Comparison of ENCODE assay signal across 1 fruit fly cellular context in the genomic region with DNA sequence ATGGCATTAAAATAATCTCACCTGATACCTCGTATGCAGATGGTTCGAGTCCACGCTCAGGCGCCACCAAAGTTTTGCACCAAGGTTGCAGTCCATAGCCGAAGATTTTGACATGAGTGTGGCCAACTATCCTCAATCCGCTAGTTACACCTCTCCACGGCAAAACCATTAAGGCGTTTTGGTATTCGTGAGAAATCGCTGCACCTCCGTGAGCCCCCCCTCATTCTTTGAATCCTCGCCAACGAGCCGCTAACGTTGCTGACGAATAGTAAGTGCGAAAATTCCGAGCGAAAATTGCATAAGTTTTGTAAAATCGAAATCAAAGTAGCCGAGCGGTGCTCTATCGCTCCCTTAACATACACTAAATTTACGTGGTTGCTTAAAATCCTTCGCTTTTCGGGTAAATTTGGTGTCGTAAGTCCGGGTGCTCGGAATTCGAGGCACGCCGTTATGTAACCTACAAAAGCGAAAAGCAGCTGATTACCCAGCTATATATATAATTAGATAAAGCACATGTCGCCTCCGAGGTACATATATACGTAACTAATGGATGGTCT.
TF ChIP-seq lines count a peak whose summit lies in the region.

A gene (plus strand): TSS at position 217 of the 557 bp plus-strand sequence.

TF ChIP-seq in whole organism, embryonic, 481 proteins besides CTCF, POLR2A, EP300 and RAD21 (continued from another document and continues in another):
- TF ChIP-seq bab2 (GFP tag; optimal IDR thresholded peaks at IDR 0.05; lab: Kevin White, UChicago) (peak; percentile 8), sim (GFP tag; IDR thresholded peaks at IDR 0.05; lab: Robert Waterston, UW) (no peak), ERR (GFP tag; optimal IDR thresholded peaks at IDR 0.05; lab: Kevin White, UChicago) (peak; percentile 33), CG2120 (GFP tag; optimal IDR thresholded peaks at IDR 0.05; lab: Kevin White, UChicago) (peak; percentile 50), cad (GFP tag; optimal IDR thresholded peaks at IDR 0.05; lab: Kevin White, UChicago) (no peak), CG3281 (GFP tag; optimal IDR thresholded peaks at IDR 0.05; lab: Kevin White, UChicago) (peak; percentile 30), CG14860 (GFP tag; IDR thresholded peaks at IDR 0.05; lab: Robert Waterston, UW; ENCODE audit: partially characterized antibody) (no peak), pho (GFP tag; optimal IDR thresholded peaks at IDR 0.05; lab: Kevin White, UChicago) (peak; percentile 30), chn (GFP tag; optimal IDR thresholded peaks at IDR 0.05; lab: Kevin White, UChicago) (no peak), ken (GFP tag; IDR thresholded peaks at IDR 0.05; lab: Robert Waterston, UW) (no peak), Asciz (GFP tag; optimal IDR thresholded peaks at IDR 0.05; lab: Kevin White, UChicago) (peak; percentile 14), Doc3 (GFP tag; IDR thresholded peaks at IDR 0.05; lab: Robert Waterston, UW; ENCODE audit: partially characterized antibody) (no peak), Spps (tag; optimal IDR thresholded peaks at IDR 0.05; lab: Kevin White, UChicago) (peak; percentile 30), B-H1 (GFP tag; IDR thresholded peaks at IDR 0.05; lab: Robert Waterston, UW) (no peak), CG14965 (GFP tag; optimal IDR thresholded peaks at IDR 0.05; lab: Kevin White, UChicago; ENCODE audit: borderline replicate concordance) (no peak), MTF-1 (GFP tag; optimal IDR thresholded peaks at IDR 0.05; lab: Kevin White, UChicago; ENCODE audit: borderline replicate concordance) (peak; percentile 39), jigr1 (GFP tag; IDR thresholded peaks at IDR 0.05; lab: Robert Waterston, UW) (no peak), HLH54F (GFP tag; optimal IDR thresholded peaks at IDR 0.05; lab: Kevin White, UChicago) (peak; percentile 2), dmrt11E (tag; optimal IDR thresholded peaks at IDR 0.05; lab: Kevin White, UChicago) (no peak), CG6854 (GFP tag; optimal IDR thresholded peaks at IDR 0.05; lab: Kevin White, UChicago) (peak; percentile 9), Hand (GFP tag; optimal IDR thresholded peaks at IDR 0.05; lab: Kevin White, UChicago) (no peak), Mad (GFP tag; optimal IDR thresholded peaks at IDR 0.05; lab: Kevin White, UChicago) (peak; percentile 62), CG7372 (GFP tag; IDR thresholded peaks at IDR 0.05; lab: Robert Waterston, UW) (no peak), CG16813 (GFP tag; IDR thresholded peaks at IDR 0.05; lab: Robert Waterston, UW; ENCODE audit: partially characterized antibody) (peak; percentile 44; the same call in 1 of the 3 replicates), Hmr (GFP tag; optimal IDR thresholded peaks at IDR 0.05; lab: Kevin White, UChicago) (peak; percentile 85), Eip74EF (GFP tag; optimal IDR thresholded peaks at IDR 0.05; lab: Kevin White, UChicago) (peak in 1 of 2 experiments; percentile 13), E2f2 (GFP tag; IDR thresholded peaks at IDR 0.05; lab: Robert Waterston, UW) (peak; percentile 62), dpn (GFP tag; optimal IDR thresholded peaks at IDR 0.05; lab: Kevin White, UChicago) (peak in 1 of 2 experiments; percentile 34), CG10267 (tag; optimal IDR thresholded peaks at IDR 0.05; lab: Kevin White, UChicago) (peak; percentile 59), Dp (GFP tag; optimal IDR thresholded peaks at IDR 0.05; lab: Kevin White, UChicago) (peak; percentile 59), Usf (GFP tag; optimal IDR thresholded peaks at IDR 0.05; lab: Kevin White, UChicago) (no peak), CG7357 (GFP tag; IDR thresholded peaks at IDR 0.05; lab: Robert Waterston, UW) (no peak), CG12071 (GFP tag; optimal IDR thresholded peaks at IDR 0.05; lab: Kevin White, UChicago) (peak; percentile 36), CG12219 (GFP tag; optimal IDR thresholded peaks at IDR 0.05; lab: Kevin White, UChicago) (no peak), CG7928 (GFP tag; optimal IDR thresholded peaks at IDR 0.05; lab: Kevin White, UChicago) (peak; percentile 54), Xbp1 (GFP tag; optimal IDR thresholded peaks at IDR 0.05; lab: Kevin White, UChicago) (peak; percentile 9), CG2199 (GFP tag; IDR thresholded peaks at IDR 0.05; lab: Robert Waterston, UW) (peak; percentile 91), CG14710 (tag; optimal IDR thresholded peaks at IDR 0.05; lab: Kevin White, UChicago) (peak; percentile 72), CG18764 (GFP tag; optimal IDR thresholded peaks at IDR 0.05; lab: Kevin White, UChicago) (no peak), eyg (GFP tag; optimal IDR thresholded peaks at IDR 0.05; lab: Kevin White, UChicago) (no peak), bsh (GFP tag; optimal IDR thresholded peaks at IDR 0.05; lab: Kevin White, UChicago) (peak; percentile 2 to 10), CrebB (tag; optimal IDR thresholded peaks at IDR 0.05; lab: Kevin White, UChicago) (peak; percentile 71), jing (GFP tag; optimal IDR thresholded peaks at IDR 0.05; lab: Kevin White, UChicago) (no peak), BtbVII (GFP tag; optimal IDR thresholded peaks at IDR 0.05; lab: Kevin White, UChicago) (peak; percentile 63), CG1024 (GFP tag; IDR thresholded peaks at IDR 0.05; lab: Robert Waterston, UW) (no peak), NFAT (GFP tag; IDR thresholded peaks at IDR 0.05; lab: Robert Waterston, UW) (no peak), hb (GFP tag; IDR thresholded peaks at IDR 0.05; lab: Robert Waterston, UW; ENCODE audit: partially characterized antibody) (no peak), lov (optimal IDR thresholded peaks at IDR 0.05; lab: Kevin White, UChicago) (no peak), lov (GFP tag; IDR thresholded peaks at IDR 0.05; lab: Robert Waterston, UW) (peak; percentile 74; the same call in 2 of the 3 replicates), Ada2b (GFP tag; IDR thresholded peaks at IDR 0.05; lab: Robert Waterston, UW) (no peak; the same call in 1 of the 2 replicates), dysf (GFP tag; IDR thresholded peaks at IDR 0.05; lab: Robert Waterston, UW) (no peak), CG18011 (GFP tag; optimal IDR thresholded peaks at IDR 0.05; lab: Kevin White, UChicago) (peak; percentile 34), CG8290 (GFP tag; optimal IDR thresholded peaks at IDR 0.05; lab: Kevin White, UChicago) (peak; percentile 64), CG8290 (tag; optimal IDR thresholded peaks at IDR 0.05; lab: Kevin White, UChicago) (peak in 1 of 2 experiments; percentile 94), CG1647 (GFP tag; optimal IDR thresholded peaks at IDR 0.05; lab: Kevin White, UChicago) (no peak), zen (tag; optimal IDR thresholded peaks at IDR 0.05; lab: Kevin White, UChicago) (peak; percentile 55), slp2 (GFP tag; optimal IDR thresholded peaks at IDR 0.05; lab: Kevin White, UChicago) (no peak), zfh1 (GFP tag; IDR thresholded peaks at IDR 0.05; lab: Robert Waterston, UW) (0 out of 3 replicates have a peak, but pooled peaks have one; percentile 35), CG10209 (GFP tag; optimal IDR thresholded peaks at IDR 0.05; lab: Kevin White, UChicago) (no peak), ind (GFP tag; optimal IDR thresholded peaks at IDR 0.05; lab: Kevin White, UChicago) (no peak), sna (GFP tag; IDR thresholded peaks at IDR 0.05; lab: Robert Waterston, UW; ENCODE audit: partially characterized antibody) (no peak; the same call in 1 of the 2 replicates), Hmx (GFP tag; optimal IDR thresholded peaks at IDR 0.05; lab: Kevin White, UChicago) (no peak), ase (GFP tag; IDR thresholded peaks at IDR 0.05; lab: Robert Waterston, UW) (no peak), lola (GFP tag; optimal IDR thresholded peaks at IDR 0.05; lab: Kevin White, UChicago) (no peak), chm (GFP tag; IDR thresholded peaks at IDR 0.05; lab: Robert Waterston, UW) (peak; percentile 48; the same call in 1 of the 2 replicates), unc-4 (GFP tag; IDR thresholded peaks at IDR 0.05; lab: Robert Waterston, UW; ENCODE audit: partially characterized antibody) (peak; percentile 46), caup (GFP tag; optimal IDR thresholded peaks at IDR 0.05; lab: Kevin White, UChicago; ENCODE audit: severe bottlenecking) (peak; percentile 53), CG6272 (GFP tag; IDR thresholded peaks at IDR 0.05; lab: Robert Waterston, UW) (no peak), CG5953 (GFP tag; IDR thresholded peaks at IDR 0.05; lab: Robert Waterston, UW) (no peak), fd96Cb (tag; optimal IDR thresholded peaks at IDR 0.05; lab: Kevin White, UChicago) (no peak), CG16815 (GFP tag; optimal IDR thresholded peaks at IDR 0.05; lab: Kevin White, UChicago) (no peak), CG9609 (GFP tag; optimal IDR thresholded peaks at IDR 0.05; lab: Kevin White, UChicago) (peak; percentile 14), CG9797 (GFP tag; optimal IDR thresholded peaks at IDR 0.05; lab: Kevin White, UChicago) (peak; percentile 98), danr (GFP tag; IDR thresholded peaks at IDR 0.05; lab: Robert Waterston, UW) (no peak), btn (GFP tag; optimal IDR thresholded peaks at IDR 0.05; lab: Kevin White, UChicago) (no peak), NC2β (GFP tag; optimal IDR thresholded peaks at IDR 0.05; lab: Kevin White, UChicago) (peak; percentile 15), HHEX (GFP tag; optimal IDR thresholded peaks at IDR 0.05; lab: Kevin White, UChicago) (peak; percentile 28), Drgx (GFP tag; IDR thresholded peaks at IDR 0.05; lab: Robert Waterston, UW) (no peak), Ets97D (GFP tag; optimal IDR thresholded peaks at IDR 0.05; lab: Kevin White, UChicago) (peak; percentile 86), Hsf (GFP tag; optimal IDR thresholded peaks at IDR 0.05; lab: Kevin White, UChicago) (no peak), CG14667 (GFP tag; IDR thresholded peaks at IDR 0.05; lab: Robert Waterston, UW) (no peak), trh (GFP tag; optimal IDR thresholded peaks at IDR 0.05; lab: Kevin White, UChicago) (no peak), Dfd (GFP tag; optimal IDR thresholded peaks at IDR 0.05; lab: Kevin White, UChicago) (no peak), CG4328 (GFP tag; optimal IDR thresholded peaks at IDR 0.05; lab: Kevin White, UChicago) (no peak), vfl (GFP tag; optimal IDR thresholded peaks at IDR 0.05; lab: Kevin White, UChicago) (peak; percentile 2), CG9215 (GFP tag; IDR thresholded peaks at IDR 0.05; lab: Robert Waterston, UW) (no peak), CG9876 (GFP tag; optimal IDR thresholded peaks at IDR 0.05; lab: Kevin White, UChicago) (peak; percentile 24), chinmo (GFP tag; IDR thresholded peaks at IDR 0.05; lab: Robert Waterston, UW; ENCODE audit: partially characterized antibody) (0 out of 4 replicates have a peak, but pooled peaks have one; percentile 52), gsb-n (tag; optimal IDR thresholded peaks at IDR 0.05; lab: Kevin White, UChicago) (no peak), Pdp1 (GFP tag; optimal IDR thresholded peaks at IDR 0.05; lab: Kevin White, UChicago) (peak in 1 of 2 experiments; percentile 100), Lim3 (GFP tag; IDR thresholded peaks at IDR 0.05; lab: Robert Waterston, UW) (no peak), en (GFP tag; optimal IDR thresholded peaks at IDR 0.05; lab: Kevin White, UChicago) (no peak), phol (tag; optimal IDR thresholded peaks at IDR 0.05; lab: Kevin White, UChicago) (peak; percentile 60), Abd-B (GFP tag; optimal IDR thresholded peaks at IDR 0.05; lab: Kevin White, UChicago) (peak; percentile 65), Dip2 (GFP tag; IDR thresholded peaks at IDR 0.05; lab: Robert Waterston, UW) (no peak), Stat92E (GFP tag; optimal IDR thresholded peaks at IDR 0.05; lab: Kevin White, UChicago) (peak in 1 of 3 experiments; percentile 78), HLHmδ (GFP tag; optimal IDR thresholded peaks at IDR 0.05; lab: Kevin White, UChicago) (peak; percentile 61), sob (GFP tag; IDR thresholded peaks at IDR 0.05; lab: Robert Waterston, UW) (0 out of 2 replicates have a peak, but pooled peaks have one; percentile 19), H15 (GFP tag; IDR thresholded peaks at IDR 0.05; lab: Robert Waterston, UW) (no peak), CG10959 (GFP tag; IDR thresholded peaks at IDR 0.05; lab: Robert Waterston, UW) (no peak), da (GFP tag; optimal IDR thresholded peaks at IDR 0.05; lab: Kevin White, UChicago) (no peak), HmgD (GFP tag; optimal IDR thresholded peaks at IDR 0.05; lab: Kevin White, UChicago) (peak; percentile 57), Gsc (GFP tag; IDR thresholded peaks at IDR 0.05; lab: Robert Waterston, UW) (no peak), CG15696 (tag; optimal IDR thresholded peaks at IDR 0.05; lab: Kevin White, UChicago) (no peak), CG11560 (tag; IDR thresholded peaks at IDR 0.05; lab: Robert Waterston, UW) (no peak; the same call in 2 of the 3 replicates), ssp (GFP tag; IDR thresholded peaks at IDR 0.05; lab: Robert Waterston, UW) (no peak), CG7786 (GFP tag; optimal IDR thresholded peaks at IDR 0.05; lab: Kevin White, UChicago) (peak; percentile 0), CG15269 (tag; optimal IDR thresholded peaks at IDR 0.05; lab: Kevin White, UChicago) (peak; percentile 26), sens (GFP tag; lab: Kevin White, UChicago) (peak; percentile 77), Dref (GFP tag; IDR thresholded peaks at IDR 0.05; lab: Robert Waterston, UW) (no peak), CG12744 (GFP tag; optimal IDR thresholded peaks at IDR 0.05; lab: Kevin White, UChicago) (no peak), crol (GFP tag; IDR thresholded peaks at IDR 0.05; lab: Robert Waterston, UW) (peak; percentile 96), p53 (GFP tag; optimal IDR thresholded peaks at IDR 0.05; lab: Kevin White, UChicago) (peak; percentile 29), ap (GFP tag; IDR thresholded peaks at IDR 0.05; lab: Robert Waterston, UW) (no peak), CHES-1-like (GFP tag; optimal IDR thresholded peaks at IDR 0.05; lab: Kevin White, UChicago) (peak; percentile 56), Bgb (GFP tag; IDR thresholded peaks at IDR 0.05; lab: Robert Waterston, UW; ENCODE audit: partially characterized antibody) (peak; percentile 72), CG33213 (GFP tag; optimal IDR thresholded peaks at IDR 0.05; lab: Kevin White, UChicago) (peak; percentile 71), CG18619 (GFP tag; optimal IDR thresholded peaks at IDR 0.05; lab: Kevin White, UChicago) (no peak), D (optimal IDR thresholded peaks at IDR 0.05; lab: Kevin White, UChicago) (no peak), D (GFP tag; optimal IDR thresholded peaks at IDR 0.05; lab: Kevin White, UChicago) (no peak), tap (tag; optimal IDR thresholded peaks at IDR 0.05; lab: Kevin White, UChicago) (peak; percentile 22), Sox102F (GFP tag; optimal IDR thresholded peaks at IDR 0.05; lab: Kevin White, UChicago) (no peak), toy (GFP tag; IDR thresholded peaks at IDR 0.05; lab: Robert Waterston, UW) (no peak), Scr (GFP tag; IDR thresholded peaks at IDR 0.05; lab: Robert Waterston, UW; ENCODE audit: partially characterized antibody) (0 out of 2 replicates have a peak, but pooled peaks have one; percentile 25)
